Worm (Caenorhabditis elegans) whole organism, midembryonic: ENCODE data around the gene pgl-1.

ENCODE experiments used
- cog-1 ChIP-seq: sonication (generic microtip); optimal IDR thresholded peaks from 2 replicates; lab custom pipeline; 2016; ENCODE audit warnings: missing genetic modification characterization, missing compliant biosample characterization
- flt-1 ChIP-seq: fragments of 200-800 bp; sonication (Bioruptor generic); IDR thresholded peaks from 2 replicates; pipeline ENCODE4 v1.3.6; 2022; ENCODE audit warnings: missing genetic modification characterization, missing compliant biosample characterization
- med-1 ChIP-seq: sonication (generic microtip); optimal IDR thresholded peaks from 2 replicates; lab custom pipeline; 2017; ENCODE audit warnings: missing genetic modification characterization, mild to moderate bottlenecking, missing compliant biosample characterization, antibody characterized with exemption, missing genetic modification reagents; ENCODE audit not compliant: insufficient read depth
- ref-1 ChIP-seq: fragments of 200-800 bp; sonication (Bioruptor generic); conservative IDR thresholded peaks from 2 replicates; pipeline ENCODE4 v1.3.6; 2022; ENCODE audit warnings: missing genetic modification reagents, missing genetic modification characterization, missing compliant biosample characterization
- tab-1 ChIP-seq: fragments of 200-800 bp; sonication (Bioruptor generic); IDR thresholded peaks from 2 replicates; pipeline ENCODE4 v1.3.6; 2022; ENCODE audit warnings: missing genetic modification characterization, missing compliant biosample characterization
- ztf-23 ChIP-seq: fragments of 200-800 bp; sonication (Bioruptor generic); IDR thresholded peaks from 2 replicates; pipeline ENCODE4 v1.3.6; 2022; ENCODE audit warnings: missing genetic modification reagents, missing genetic modification characterization, missing compliant biosample characterization
- ztf-29 ChIP-seq: fragments of 200-800 bp; sonication (Bioruptor generic); IDR thresholded peaks from 2 replicates; pipeline ENCODE4 v1.3.6; 2022; ENCODE audit warnings: missing genetic modification reagents, missing genetic modification characterization, missing compliant biosample characterization

ce11 chrIV:6956668-6957067 lies 20.4 kb downstream of the pgl-1 start:
- TF ChIP-seq flt-1 (GFP tag; lab: Robert Waterston, UW), result no peak
- no peak for TF ChIP-seq cog-1 (tag; lab: Kevin White, UChicago)
- TF ChIP-seq ztf-23 (GFP tag; lab: Robert Waterston, UW), result no peak
- no peak for TF ChIP-seq ref-1 (GFP tag; lab: Robert Waterston, UW)
- TF ChIP-seq tab-1 (GFP tag; lab: Robert Waterston, UW), result no peak
- no peak for TF ChIP-seq med-1 (GFP tag; lab: Kevin White, UChicago)
- TF ChIP-seq ztf-29 (GFP tag; lab: Robert Waterston, UW), result no peak
